Worm (Caenorhabditis elegans) whole organism, L4 larva: ENCODE measurements around the gene F45F2.11.

Experiments
- D1046.2 ChIP-seq: fragments of 200-800 bp; sonication (Bioruptor generic); IDR thresholded peaks from 2 replicates; pipeline ENCODE4 v1.3.6; 2022; ENCODE audit warnings: missing genetic modification characterization, missing compliant biosample characterization
- F10B5.3 ChIP-seq: sonication (generic microtip); optimal IDR thresholded peaks from 2 replicates; lab custom pipeline; 2016; ENCODE audit warnings: mild to moderate bottlenecking, missing genetic modification characterization, missing compliant biosample characterization
- T20F7.1 ChIP-seq: fragments of 200-800 bp; sonication (Bioruptor generic); optimal IDR thresholded peaks from 2 replicates; lab custom pipeline; 2018; ENCODE audit warnings: mild to moderate bottlenecking, missing genetic modification characterization, missing compliant biosample characterization
- Y105C5A.15 ChIP-seq: fragments of 200-800 bp; sonication (Bioruptor generic); IDR thresholded peaks from 2 replicates; pipeline ENCODE4 v1.3.6; 2022; ENCODE audit warnings: missing genetic modification characterization, missing compliant biosample characterization
- Y48G9A.11 ChIP-seq: fragments of 200-800 bp; sonication (Bioruptor generic); IDR thresholded peaks from 2 replicates; pipeline ENCODE4 v1.3.6; 2022; ENCODE audit warnings: missing genetic modification reagents, missing genetic modification characterization, missing compliant biosample characterization
- Y5F2A.4 ChIP-seq: fragments of 200-800 bp; sonication (Bioruptor generic); optimal IDR thresholded peaks from 2 replicates; lab custom pipeline; 2018; ENCODE audit warnings: mild to moderate bottlenecking, missing genetic modification characterization, missing compliant biosample characterization
- ZK546.5 ChIP-seq, 2 experiments: sonication (generic microtip); optimal IDR thresholded peaks; 2 replicates each; lab custom pipeline; 2017; ENCODE audit warnings: missing biosample characterization in 2 of 2, missing genetic modification characterization in 2 of 2
- aly-2 ChIP-seq: sonication (generic microtip); optimal IDR thresholded peaks from 2 replicates; lab custom pipeline; 2018; ENCODE audit warnings: missing biosample characterization, missing genetic modification characterization
- ama-1 ChIP-seq: fragments of 150-350 bp; optimal IDR thresholded peaks from 2 replicates; lab custom pipeline; 2014; ENCODE audit warnings: inconsistent platforms, mixed read lengths
- arid-1 ChIP-seq: fragments of 200-800 bp; sonication (Bioruptor generic); conservative IDR thresholded peaks from 2 replicates; pipeline ENCODE4 v1.3.6; 2022; ENCODE audit warnings: missing genetic modification reagents, missing genetic modification characterization, missing compliant biosample characterization
- attf-4 ChIP-seq: sonication (generic microtip); optimal IDR thresholded peaks from 3 replicates; lab custom pipeline; 2017; ENCODE audit warnings: missing biosample characterization, missing genetic modification characterization
- ceh-44 ChIP-seq: fragments of 200-800 bp; sonication (Bioruptor generic); IDR thresholded peaks from 2 replicates; pipeline ENCODE4 v1.3.6; 2022; ENCODE audit warnings: missing genetic modification reagents, missing genetic modification characterization, missing compliant biosample characterization
- ceh-82 ChIP-seq: sonication (generic microtip); optimal IDR thresholded peaks from 2 replicates; lab custom pipeline; 2017; ENCODE audit warnings: missing biosample characterization, missing genetic modification characterization
- daf-16 ChIP-seq, 3 experiments: sonication (generic microtip); optimal IDR thresholded peaks; 2 replicates each; lab custom pipeline; 2016 to 2017; ENCODE audit warnings: missing genetic modification characterization in 3 of 3, missing genetic modification reagents in 3 of 3, mild to moderate bottlenecking in 2 of 3, missing compliant biosample characterization in 2 of 3, missing biosample characterization in 1 of 3, moderate library complexity in 1 of 3
- daf-19 ChIP-seq: fragments of 200-800 bp; sonication (Bioruptor generic); conservative IDR thresholded peaks from 2 replicates; pipeline ENCODE4 v1.3.6; 2022; ENCODE audit warnings: missing genetic modification characterization, missing compliant biosample characterization
- dmd-6 ChIP-seq: fragments of 200-800 bp; sonication (Bioruptor generic); IDR thresholded peaks from 2 replicates; pipeline ENCODE4 v1.3.6; 2022; ENCODE audit warnings: missing genetic modification reagents, missing genetic modification characterization, missing compliant biosample characterization
- dmd-9 ChIP-seq: fragments of 200-800 bp; sonication (Bioruptor generic); IDR thresholded peaks from 2 replicates; pipeline ENCODE4 v1.3.6; 2022; ENCODE audit warnings: missing genetic modification reagents, missing genetic modification characterization, missing compliant biosample characterization
- dpl-1 ChIP-seq: fragments of 150-350 bp; optimal IDR thresholded peaks from 2 replicates; lab custom pipeline; 2014; ENCODE audit warnings: missing biosample characterization, missing genetic modification reagents, missing genetic modification characterization
- duxl-1 ChIP-seq: sonication (generic microtip); optimal IDR thresholded peaks from 2 replicates; lab custom pipeline; 2016; ENCODE audit warnings: mild to moderate bottlenecking, missing genetic modification characterization, moderate library complexity, missing compliant biosample characterization; ENCODE audit not compliant: poor library complexity
- dve-1 ChIP-seq: sonication (generic microtip); optimal IDR thresholded peaks from 2 replicates; lab custom pipeline; 2017; ENCODE audit warnings: antibody characterized with exemption, mild to moderate bottlenecking, missing genetic modification characterization, missing compliant biosample characterization; ENCODE audit not compliant: insufficient read depth
- egl-27 ChIP-seq: sonication (generic microtip); optimal IDR thresholded peaks from 3 replicates; lab custom pipeline; 2017; ENCODE audit warnings: missing biosample characterization, missing genetic modification reagents, missing genetic modification characterization
- egl-43 ChIP-seq: fragments of 200-800 bp; sonication (Bioruptor generic); IDR thresholded peaks from 2 replicates; pipeline ENCODE4 v1.3.6; 2022; ENCODE audit warnings: missing genetic modification reagents, missing genetic modification characterization, missing compliant biosample characterization
- fkh-10 ChIP-seq: fragments of 150-350 bp; optimal IDR thresholded peaks from 2 replicates; lab custom pipeline; 2014; ENCODE audit warnings: missing biosample characterization, missing genetic modification reagents, missing genetic modification characterization
- hlh-11 ChIP-seq: fragments of 200-800 bp; sonication (Bioruptor generic); optimal IDR thresholded peaks from 2 replicates; lab custom pipeline; 2018; ENCODE audit warnings: mild to moderate bottlenecking, missing genetic modification characterization, missing compliant biosample characterization
- hmg-1.1 ChIP-seq: fragments of 200-800 bp; sonication (Bioruptor generic); IDR thresholded peaks from 2 replicates; pipeline ENCODE4 v1.3.6; 2022; ENCODE audit warnings: missing genetic modification reagents, missing genetic modification characterization, missing compliant biosample characterization
- lim-7 ChIP-seq: fragments of 200-800 bp; sonication (Bioruptor generic); IDR thresholded peaks from 2 replicates; pipeline ENCODE4 v1.3.6; 2022; ENCODE audit warnings: missing genetic modification characterization, missing compliant biosample characterization
- lin-1 ChIP-seq: fragments of 200-800 bp; sonication (Bioruptor generic); IDR thresholded peaks from 2 replicates; pipeline ENCODE4 v1.3.6; 2022; ENCODE audit warnings: missing genetic modification reagents, missing genetic modification characterization, missing compliant biosample characterization
- lin-13 ChIP-seq: fragments of 150-350 bp; optimal IDR thresholded peaks from 2 replicates; lab custom pipeline; 2014; ENCODE audit warnings: missing biosample characterization, missing genetic modification reagents, missing genetic modification characterization
- lin-15B ChIP-seq: fragments of 150-350 bp; sonication (generic microtip); optimal IDR thresholded peaks from 3 replicates; lab custom pipeline; 2014; ENCODE audit warnings: missing biosample characterization, missing genetic modification characterization
- lin-29 ChIP-seq: fragments of 200-800 bp; sonication (Bioruptor generic); IDR thresholded peaks from 2 replicates; pipeline ENCODE4 v1.3.6; 2022; ENCODE audit warnings: missing genetic modification reagents, missing genetic modification characterization, missing compliant biosample characterization
- lin-38 ChIP-seq: fragments of 200-800 bp; sonication (Bioruptor generic); IDR thresholded peaks from 2 replicates; pipeline ENCODE4 v1.3.6; 2022; ENCODE audit warnings: missing genetic modification reagents, missing genetic modification characterization, missing compliant biosample characterization
- lin-39 ChIP-seq: fragments of 150-350 bp; optimal IDR thresholded peaks from 2 replicates; lab custom pipeline; 2014; ENCODE audit warnings: missing biosample characterization, missing genetic modification reagents, missing genetic modification characterization
- madf-9 ChIP-seq: fragments of 200-800 bp; sonication (Bioruptor generic); conservative IDR thresholded peaks from 2 replicates; pipeline ENCODE4 v1.3.6; 2022; ENCODE audit warnings: missing genetic modification reagents, missing genetic modification characterization, missing compliant biosample characterization
- mep-1 ChIP-seq: fragments of 150-350 bp; sonication (generic microtip); optimal IDR thresholded peaks from 3 replicates; lab custom pipeline; 2014; ENCODE audit warnings: missing biosample characterization, missing genetic modification characterization
- mes-2 ChIP-seq: sonication (generic microtip); optimal IDR thresholded peaks from 2 replicates; lab custom pipeline; 2016; ENCODE audit warnings: missing genotype, mild to moderate bottlenecking, missing genetic modification characterization, missing compliant biosample characterization; ENCODE audit not compliant: poor library complexity, severe bottlenecking
- mxl-3 ChIP-seq: fragments of 200-800 bp; sonication (Bioruptor generic); optimal IDR thresholded peaks from 2 replicates; lab custom pipeline; 2018; ENCODE audit warnings: mild to moderate bottlenecking, missing genetic modification characterization, missing compliant biosample characterization
- nhr-10 ChIP-seq: fragments of 150-350 bp; optimal IDR thresholded peaks from 2 replicates; lab custom pipeline; 2014; ENCODE audit warnings: missing biosample characterization, missing genetic modification characterization
- nhr-11 ChIP-seq: fragments of 150-350 bp; optimal IDR thresholded peaks from 2 replicates; lab custom pipeline; 2014; ENCODE audit warnings: missing biosample characterization, missing genetic modification characterization
- nhr-237 ChIP-seq: sonication (generic microtip); optimal IDR thresholded peaks from 2 replicates; lab custom pipeline; 2017; ENCODE audit warnings: missing biosample characterization, missing genetic modification characterization
- nhr-25 ChIP-seq: sonication (generic microtip); optimal IDR thresholded peaks from 2 replicates; lab custom pipeline; 2017; ENCODE audit warnings: missing genetic modification characterization, mild to moderate bottlenecking, missing compliant biosample characterization, antibody characterized with exemption, moderate library complexity, borderline replicate concordance; ENCODE audit not compliant: insufficient read depth
- nhr-42 ChIP-seq: fragments of 200-800 bp; sonication (Bioruptor generic); IDR thresholded peaks from 2 replicates; pipeline ENCODE4 v1.3.6; 2022; ENCODE audit warnings: missing genetic modification characterization, missing compliant biosample characterization
- nhr-77 ChIP-seq: fragments of 150-350 bp; optimal IDR thresholded peaks from 2 replicates; lab custom pipeline; 2014; ENCODE audit warnings: missing biosample characterization, missing genetic modification characterization
- pha-4 ChIP-seq, 2 experiments: fragments of 150-350 bp in 1 of 2; fragments of 200-800 bp in 1 of 2; sonication (Bioruptor generic) in 1 of 2; IDR thresholded peaks in 1 of 2; optimal IDR thresholded peaks in 1 of 2; 2 replicates each; pipeline versions ENCODE4 v1.3.6 to Lab custom; 2014 to 2022; ENCODE audit warnings: missing genetic modification characterization in 2 of 2, missing genetic modification reagents in 2 of 2, missing biosample characterization in 1 of 2, missing compliant biosample characterization in 1 of 2
- php-3 ChIP-seq: fragments of 200-800 bp; sonication (Bioruptor generic); IDR thresholded peaks from 2 replicates; pipeline ENCODE4 v1.3.6; 2022; ENCODE audit warnings: missing genetic modification reagents, missing genetic modification characterization, missing compliant biosample characterization
- skn-1 ChIP-seq: fragments of 150-350 bp; optimal IDR thresholded peaks from 2 replicates; lab custom pipeline; 2014; ENCODE audit warnings: missing biosample characterization, missing genetic modification characterization
- snpc-4 ChIP-seq: fragments of 150-350 bp; optimal IDR thresholded peaks from 2 replicates; lab custom pipeline; 2014; ENCODE audit warnings: missing biosample characterization, missing genetic modification characterization
- spr-3 ChIP-seq: fragments of 200-800 bp; sonication (Bioruptor generic); optimal IDR thresholded peaks from 2 replicates; lab custom pipeline; 2018; ENCODE audit warnings: mild to moderate bottlenecking, missing genetic modification characterization, missing compliant biosample characterization
- unc-130 ChIP-seq: sonication (generic microtip); optimal IDR thresholded peaks from 2 replicates; lab custom pipeline; 2016; ENCODE audit warnings: missing genetic modification reagents, missing genetic modification characterization, missing compliant biosample characterization
- unc-39 ChIP-seq: sonication (generic microtip); optimal IDR thresholded peaks from 2 replicates; lab custom pipeline; 2017; ENCODE audit warnings: missing biosample characterization, missing genetic modification characterization
- vab-7 ChIP-seq: fragments of 200-800 bp; sonication (Bioruptor generic); IDR thresholded peaks from 2 replicates; pipeline ENCODE4 v1.3.6; 2022; ENCODE audit warnings: missing genetic modification reagents, missing genetic modification characterization, missing compliant biosample characterization

The F45F2.11 gene

DNA sequence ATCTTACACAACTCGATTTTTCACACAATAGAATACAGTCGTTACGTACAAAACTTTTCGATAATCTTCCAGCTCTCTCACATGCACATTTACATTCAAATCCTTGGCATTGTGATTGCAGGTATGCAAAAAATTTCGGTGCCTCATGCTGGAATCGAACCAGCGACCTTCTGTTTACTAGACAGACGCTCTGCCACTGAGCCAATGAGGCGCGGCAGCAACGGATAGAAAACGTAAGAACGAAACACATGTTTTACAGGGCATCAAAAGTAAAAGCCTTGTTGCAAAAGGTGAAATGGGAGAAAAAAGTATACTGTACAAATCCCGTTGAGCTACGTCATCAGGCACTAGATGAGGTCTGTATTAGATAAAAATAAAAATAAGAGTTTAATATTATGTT is 24.7 kb downstream of the F45F2.11 start (continued):
- no peak for TF ChIP-seq ceh-82 (tag; lab: Kevin White, UChicago)
- 0 out of 2 replicates have a peak, but pooled peaks have one; percentile 32 for TF ChIP-seq madf-9
- TF ChIP-seq egl-27 (tag; lab: Kevin White, UChicago) = no peak
- TF ChIP-seq lin-13 = no peak
- no peak for TF ChIP-seq lin-39
- TF ChIP-seq D1046.2 = no peak
- 0 out of 2 replicates have a peak, but pooled peaks have one; percentile 10 for TF ChIP-seq Y105C5A.15
- no peak for TF ChIP-seq nhr-11 (tag; lab: Kevin White, UChicago)
- TF ChIP-seq skn-1 (tag; lab: Kevin White, UChicago) = no peak
- peak; percentile 71 for TF ChIP-seq lin-38
- TF ChIP-seq T20F7.1 (GFP tag; lab: Kevin White, UChicago) = no peak
- TF ChIP-seq daf-16 (GFP tag; optimal IDR thresholded peaks at IDR 0.05; lab: Kevin White, UChicago) = peak in 1 of 2 experiments; percentile 55
- TF ChIP-seq daf-16 (tag; optimal IDR thresholded peaks at IDR 0.05; lab: Kevin White, UChicago) = peak; percentile 66
- no peak for TF ChIP-seq Y5F2A.4 (GFP tag; lab: Kevin White, UChicago)
- TF ChIP-seq lin-15B = no peak
- peak; percentile 78 for TF ChIP-seq vab-7
- TF ChIP-seq nhr-237 (tag; lab: Kevin White, UChicago) = no peak
- no peak for TF ChIP-seq fkh-10
- no peak for TF ChIP-seq ama-1 (lab: Kevin White, UChicago)
- no peak; the same call in 1 of the 2 replicates for TF ChIP-seq ceh-44 (GFP tag; lab: Robert Waterston, UW)
- 0 out of 2 replicates have a peak, but pooled peaks have one; percentile 11 for TF ChIP-seq lin-1 (GFP tag; lab: Robert Waterston, UW)
- TF ChIP-seq hlh-11 (tag; lab: Kevin White, UChicago) = peak; percentile 11
- peak; percentile 65 for TF ChIP-seq pha-4 (GFP tag; IDR thresholded peaks at IDR 0.05; lab: Robert Waterston, UW)
- TF ChIP-seq pha-4 (tag; optimal IDR thresholded peaks at IDR 0.05; lab: Kevin White, UChicago) = no peak
- peak; percentile 83 for TF ChIP-seq egl-43 (GFP tag; lab: Robert Waterston, UW)
- TF ChIP-seq lin-29 (GFP tag; lab: Robert Waterston, UW) = no peak
- TF ChIP-seq mes-2 (tag; lab: Kevin White, UChicago) = peak; percentile 58
- TF ChIP-seq lim-7 (GFP tag; lab: Robert Waterston, UW) = peak; percentile 69
- TF ChIP-seq snpc-4 (tag; lab: Kevin White, UChicago) = peak; percentile 9
- no peak for TF ChIP-seq duxl-1 (tag; lab: Kevin White, UChicago)
- TF ChIP-seq mep-1 (tag; lab: Kevin White, UChicago) = peak; percentile 36
- no peak for TF ChIP-seq unc-39
- peak; percentile 7 for TF ChIP-seq spr-3 (GFP tag; lab: Kevin White, UChicago)
- 0 out of 2 replicates have a peak, but pooled peaks have one; percentile 45 for TF ChIP-seq hmg-1.1 (GFP tag; lab: Robert Waterston, UW)
- TF ChIP-seq dpl-1 (GFP tag; lab: Kevin White, UChicago) = no peak
- no peak for TF ChIP-seq dmd-9 (GFP tag; lab: Robert Waterston, UW)
- TF ChIP-seq dmd-6 (GFP tag; lab: Robert Waterston, UW) = peak; percentile 34; the same call in 1 of the 2 replicates
- TF ChIP-seq F10B5.3 (tag; lab: Kevin White, UChicago) = no peak
- TF ChIP-seq mxl-3 (GFP tag; lab: Kevin White, UChicago) = no peak
- peak; percentile 27; the same call in 1 of the 2 replicates for TF ChIP-seq Y48G9A.11
- no peak for TF ChIP-seq ZK546.5 (tag; optimal IDR thresholded peaks at IDR 0.05; lab: Kevin White, UChicago)
- TF ChIP-seq daf-19 (GFP tag; lab: Robert Waterston, UW) = peak; percentile 70
- TF ChIP-seq dve-1 (tag; lab: Kevin White, UChicago) = no peak
- TF ChIP-seq php-3 = peak; percentile 56; the same call in 1 of the 2 replicates
- TF ChIP-seq arid-1 (GFP tag; lab: Robert Waterston, UW) = peak; percentile 43; the same call in 1 of the 2 replicates
- no peak for TF ChIP-seq aly-2 (tag; lab: Kevin White, UChicago)
- peak; percentile 36 for TF ChIP-seq unc-130 (GFP tag; lab: Kevin White, UChicago)
- no peak for TF ChIP-seq attf-4 (tag; lab: Kevin White, UChicago)
- TF ChIP-seq nhr-10 (tag; lab: Kevin White, UChicago) = no peak
- TF ChIP-seq nhr-25 (tag; lab: Kevin White, UChicago) = no peak
- peak; percentile 61; the same call in 1 of the 2 replicates for TF ChIP-seq nhr-42 (GFP tag; lab: Robert Waterston, UW)
- no peak for TF ChIP-seq nhr-77 (tag; lab: Kevin White, UChicago)
